Worm (Caenorhabditis elegans) whole organism, L2 larva: ENCODE measurements around the gene T25B9.6.

Experiments
- Y55F3AM.14 ChIP-seq: fragments of 200-800 bp; sonication (Bioruptor generic); optimal IDR thresholded peaks from 2 replicates; lab custom pipeline; 2018; ENCODE audit warnings: mild to moderate bottlenecking, missing genetic modification characterization, missing compliant biosample characterization
- alr-1 ChIP-seq: fragments of 150-350 bp; optimal IDR thresholded peaks from 2 replicates; lab custom pipeline; 2014; ENCODE audit warnings: missing biosample characterization, missing genetic modification characterization
- aly-2 ChIP-seq: fragments of 150-350 bp; optimal IDR thresholded peaks from 2 replicates; lab custom pipeline; 2014; ENCODE audit warnings: missing biosample characterization, missing genetic modification characterization
- blmp-1 ChIP-seq: sonication (generic microtip); optimal IDR thresholded peaks from 2 replicates; lab custom pipeline; 2017; ENCODE audit warnings: missing genetic modification characterization, mild to moderate bottlenecking, missing compliant biosample characterization, antibody characterized with exemption, moderate library complexity; ENCODE audit not compliant: insufficient read depth
- ceh-16 ChIP-seq: fragments of 150-350 bp; optimal IDR thresholded peaks from 2 replicates; lab custom pipeline; 2014; ENCODE audit warnings: missing biosample characterization, missing genetic modification characterization
- crh-2 ChIP-seq: sonication (generic microtip); optimal IDR thresholded peaks from 2 replicates; lab custom pipeline; 2017; ENCODE audit warnings: missing biosample characterization, missing genetic modification characterization
- egl-27 ChIP-seq: sonication (generic microtip); optimal IDR thresholded peaks from 3 replicates; lab custom pipeline; 2017; ENCODE audit warnings: missing biosample characterization, missing genetic modification reagents, missing genetic modification characterization
- elt-1 ChIP-seq: fragments of 150-350 bp; optimal IDR thresholded peaks from 2 replicates; lab custom pipeline; 2014; ENCODE audit warnings: missing biosample characterization, missing genetic modification characterization
- elt-3 ChIP-seq: sonication (generic microtip); optimal IDR thresholded peaks from 2 replicates; lab custom pipeline; 2017; ENCODE audit warnings: missing biosample characterization, missing genetic modification characterization
- fos-1 ChIP-seq: fragments of 150-350 bp; optimal IDR thresholded peaks from 2 replicates; lab custom pipeline; 2014; ENCODE audit warnings: missing biosample characterization, missing genetic modification characterization
- gmeb-1 ChIP-seq: fragments of 150-350 bp; optimal IDR thresholded peaks from 2 replicates; lab custom pipeline; 2014; ENCODE audit warnings: missing biosample characterization, missing genetic modification characterization
- lin-13 ChIP-seq: fragments of 150-350 bp; optimal IDR thresholded peaks from 2 replicates; lab custom pipeline; 2014; ENCODE audit warnings: missing biosample characterization, missing genetic modification reagents, missing genetic modification characterization
- mab-5 ChIP-seq: fragments of 150-350 bp; optimal IDR thresholded peaks from 2 replicates; lab custom pipeline; 2014; ENCODE audit warnings: missing biosample characterization, missing genetic modification characterization
- mdl-1 ChIP-seq, 2 experiments: fragments of 150-350 bp in 1 of 2; sonication (generic microtip) in 1 of 2; optimal IDR thresholded peaks; 2 replicates each; lab custom pipeline; 2017; ENCODE audit warnings: missing biosample characterization in 2 of 2, missing genetic modification characterization in 2 of 2
- nhr-11 ChIP-seq: fragments of 150-350 bp; optimal IDR thresholded peaks from 2 replicates; lab custom pipeline; 2014; ENCODE audit warnings: missing biosample characterization, missing genetic modification characterization
- nhr-12 ChIP-seq: fragments of 150-350 bp; optimal IDR thresholded peaks from 2 replicates; lab custom pipeline; 2014; ENCODE audit warnings: missing biosample characterization, missing genetic modification characterization
- nhr-129 ChIP-seq: fragments of 150-350 bp; optimal IDR thresholded peaks from 2 replicates; lab custom pipeline; 2014; ENCODE audit warnings: missing biosample characterization, missing genetic modification characterization
- nhr-21 ChIP-seq: fragments of 150-350 bp; optimal IDR thresholded peaks from 2 replicates; lab custom pipeline; 2014; ENCODE audit warnings: missing biosample characterization, missing genetic modification characterization
- nhr-23 ChIP-seq: fragments of 150-350 bp; optimal IDR thresholded peaks from 2 replicates; lab custom pipeline; 2014; ENCODE audit warnings: missing biosample characterization, missing genetic modification reagents, missing genetic modification characterization
- nhr-237 ChIP-seq: fragments of 150-350 bp; optimal IDR thresholded peaks from 2 replicates; lab custom pipeline; 2014; ENCODE audit warnings: missing biosample characterization, missing genetic modification characterization
- nhr-25 ChIP-seq: fragments of 150-350 bp; sonication (generic microtip); optimal IDR thresholded peaks from 3 replicates; lab custom pipeline; 2014; ENCODE audit warnings: missing biosample characterization, missing genetic modification characterization
- nhr-6 ChIP-seq: fragments of 150-350 bp; optimal IDR thresholded peaks from 2 replicates; lab custom pipeline; 2014; ENCODE audit warnings: missing biosample characterization, missing genetic modification characterization
- nhr-77 ChIP-seq: fragments of 150-350 bp; optimal IDR thresholded peaks from 2 replicates; lab custom pipeline; 2014; ENCODE audit warnings: missing biosample characterization, missing genetic modification characterization
- peb-1 ChIP-seq: fragments of 150-350 bp; optimal IDR thresholded peaks from 2 replicates; lab custom pipeline; 2014; ENCODE audit warnings: missing biosample characterization, missing genetic modification characterization
- sem-4 ChIP-seq: fragments of 150-350 bp; optimal IDR thresholded peaks from 2 replicates; lab custom pipeline; 2014; ENCODE audit warnings: missing biosample characterization, missing genetic modification reagents, missing genetic modification characterization
- skn-1 ChIP-seq: sonication (generic microtip); optimal IDR thresholded peaks from 2 replicates; lab custom pipeline; 2017; ENCODE audit warnings: missing biosample characterization, missing genetic modification characterization
- sma-3 ChIP-seq: sonication (generic microtip); optimal IDR thresholded peaks from 2 replicates; lab custom pipeline; 2016; ENCODE audit warnings: missing genetic modification reagents, missing genetic modification characterization, missing compliant biosample characterization
- sma-9 ChIP-seq, 2 experiments: fragments of 150-350 bp in 1 of 2; sonication (generic microtip) in 1 of 2; optimal IDR thresholded peaks; 2 replicates each; lab custom pipeline; 2014 to 2016; ENCODE audit warnings: missing genetic modification characterization in 2 of 2, mild to moderate bottlenecking in 1 of 2, missing biosample characterization in 1 of 2, missing compliant biosample characterization in 1 of 2, missing genetic modification reagents in 1 of 2, moderate library complexity in 1 of 2
- snpc-4 ChIP-seq: fragments of 150-350 bp; optimal IDR thresholded peaks from 2 replicates; lab custom pipeline; 2014; ENCODE audit warnings: missing biosample characterization, missing genetic modification characterization
- unc-55 ChIP-seq: fragments of 150-350 bp; sonication (generic microtip); optimal IDR thresholded peaks from 3 replicates; lab custom pipeline; 2014; ENCODE audit warnings: missing biosample characterization, missing genetic modification reagents, missing genetic modification characterization
- unc-62 ChIP-seq: fragments of 150-350 bp; optimal IDR thresholded peaks from 2 replicates; lab custom pipeline; 2014; ENCODE audit warnings: missing biosample characterization, missing genetic modification reagents, missing genetic modification characterization
- zag-1 ChIP-seq: fragments of 150-350 bp; optimal IDR thresholded peaks from 2 replicates; lab custom pipeline; 2014; ENCODE audit warnings: missing biosample characterization, missing genetic modification characterization
- ztf-11 ChIP-seq: sonication (generic microtip); optimal IDR thresholded peaks from 2 replicates; lab custom pipeline; 2017; ENCODE audit warnings: missing biosample characterization, missing genetic modification characterization
- ztf-4 ChIP-seq: fragments of 150-350 bp; optimal IDR thresholded peaks from 2 replicates; lab custom pipeline; 2014; ENCODE audit warnings: missing biosample characterization, missing genetic modification characterization

T25B9.6 gene

DNA sequence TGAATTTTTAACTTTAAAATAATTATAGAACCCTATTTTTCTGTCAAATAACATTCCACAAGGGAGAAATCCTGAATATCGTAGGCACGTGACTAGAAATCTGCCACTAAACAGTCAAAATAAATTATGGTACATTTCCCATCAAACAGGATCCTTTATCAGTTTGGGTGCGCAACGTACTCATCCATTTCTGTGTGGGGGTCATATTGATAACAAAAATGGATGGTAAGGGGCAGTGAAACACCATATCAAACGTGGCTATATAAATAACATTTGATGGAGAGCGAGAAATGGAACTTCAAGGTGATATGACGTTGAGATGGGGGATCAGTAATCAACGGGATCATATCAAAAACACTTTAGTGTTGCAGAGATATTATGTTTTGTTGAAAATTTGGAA, 26.1 kb downstream of the T25B9.6 start:
- TF ChIP-seq sma-9 (GFP tag; optimal IDR thresholded peaks at IDR 0.05; lab: Kevin White, UChicago) (peak; percentile 93), sma-9 (tag; optimal IDR thresholded peaks at IDR 0.05; lab: Kevin White, UChicago) (no peak), crh-2 (peak; percentile 54), blmp-1 (tag; lab: Kevin White, UChicago) (peak; percentile 70), nhr-25 (peak; percentile 75), fos-1 (peak; percentile 27), nhr-21 (tag; lab: Kevin White, UChicago) (peak; percentile 83), aly-2 (tag; lab: Kevin White, UChicago) (no peak), sma-3 (GFP tag; lab: Kevin White, UChicago) (peak; percentile 31), egl-27 (peak; percentile 4), nhr-129 (tag; lab: Kevin White, UChicago) (peak; percentile 8), ztf-4 (tag; lab: Kevin White, UChicago) (no peak), nhr-11 (tag; lab: Kevin White, UChicago) (no peak)

DNA sequence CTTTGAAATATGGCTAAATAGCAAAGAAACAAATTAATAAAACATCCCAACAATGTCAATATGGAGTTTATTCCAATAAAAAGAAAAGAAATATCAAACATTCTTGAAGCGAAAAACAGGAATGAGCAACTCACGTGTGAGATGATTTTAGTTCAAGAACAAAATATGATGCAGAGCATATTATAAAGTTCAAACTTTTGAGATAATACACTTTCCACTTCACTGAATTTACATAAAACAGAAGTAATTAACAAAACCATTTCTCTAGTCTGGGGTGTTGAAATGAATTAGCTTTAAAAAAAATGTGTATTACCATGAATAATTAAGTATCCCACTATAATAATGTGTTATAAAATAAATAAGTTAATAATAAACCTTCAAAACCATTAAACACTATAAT, 28.8 kb downstream of the T25B9.6 start, which contains the start of gene srd-7:
Gene srd-7, minus strand, starts transcription at position 101 of the 400 bp plus-strand sequence.
- no peak for TF ChIP-seq nhr-12 (tag; lab: Kevin White, UChicago)
- TF ChIP-seq fos-1, result no peak
- no peak for TF ChIP-seq nhr-25
- no peak for TF ChIP-seq mdl-1 (tag; optimal IDR thresholded peaks at IDR 0.05; lab: Kevin White, UChicago)
- TF ChIP-seq unc-55 (GFP tag; lab: Kevin White, UChicago), result no peak
- TF ChIP-seq nhr-23 (tag; lab: Kevin White, UChicago), result no peak
- no peak for TF ChIP-seq Y55F3AM.14 (GFP tag; lab: Kevin White, UChicago)
- no peak for TF ChIP-seq nhr-129 (tag; lab: Kevin White, UChicago)
- no peak for TF ChIP-seq elt-3 (tag; lab: Kevin White, UChicago)
- no peak for TF ChIP-seq nhr-6 (tag; lab: Kevin White, UChicago)

DNA sequence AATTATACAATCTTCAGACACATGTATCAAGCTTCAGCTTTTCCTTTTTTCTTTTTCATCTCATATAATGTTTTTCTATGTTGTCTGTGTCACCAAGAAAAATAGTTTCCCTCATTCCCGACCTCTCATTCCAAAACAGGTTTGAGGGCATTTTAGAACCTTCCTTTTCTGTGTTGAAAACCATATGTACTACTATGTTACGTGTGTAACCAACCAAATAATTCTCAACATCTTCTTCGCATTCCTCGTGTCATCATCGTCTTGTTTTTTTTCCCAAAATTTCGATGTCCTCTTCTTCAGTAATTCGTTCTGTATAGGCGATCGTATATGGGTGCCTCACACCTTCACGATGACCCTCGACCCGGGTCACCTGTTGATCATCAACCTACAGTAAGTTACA, 32.4 kb downstream of the T25B9.6 start, which contains the start of gene pept-2:
Gene pept-2, plus strand, starts transcription at position 301 of the 400 bp plus-strand sequence.
- TF ChIP-seq gmeb-1 (tag; lab: Kevin White, UChicago) (no peak), nhr-25 (peak; percentile 31)

DNA sequence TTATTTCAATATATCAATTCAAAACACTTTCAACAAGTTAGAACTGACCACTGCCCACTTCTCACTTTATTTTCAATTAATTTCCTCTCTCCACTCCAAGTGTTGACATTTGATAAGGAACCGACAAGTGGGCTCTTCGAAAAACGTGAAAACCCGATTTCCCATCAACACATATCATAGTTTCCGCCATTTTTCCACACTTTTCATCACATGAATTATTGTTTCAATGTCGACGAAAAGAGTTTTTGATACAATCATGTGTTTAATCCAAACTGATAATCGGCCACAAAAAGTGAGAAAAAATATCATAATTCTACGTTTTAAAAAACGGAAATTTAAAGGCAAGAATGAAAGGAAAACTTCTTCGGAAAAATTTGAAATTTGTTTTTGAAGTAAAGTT, 37.7 kb downstream of the T25B9.6 start:
- TF ChIP-seq nhr-129 (tag; lab: Kevin White, UChicago) (peak; percentile 8), blmp-1 (tag; lab: Kevin White, UChicago) (no peak), nhr-77 (tag; lab: Kevin White, UChicago) (no peak), crh-2 (peak; percentile 45)
- TF ChIP-seq, all 48 proteins: peak for 2

DNA sequence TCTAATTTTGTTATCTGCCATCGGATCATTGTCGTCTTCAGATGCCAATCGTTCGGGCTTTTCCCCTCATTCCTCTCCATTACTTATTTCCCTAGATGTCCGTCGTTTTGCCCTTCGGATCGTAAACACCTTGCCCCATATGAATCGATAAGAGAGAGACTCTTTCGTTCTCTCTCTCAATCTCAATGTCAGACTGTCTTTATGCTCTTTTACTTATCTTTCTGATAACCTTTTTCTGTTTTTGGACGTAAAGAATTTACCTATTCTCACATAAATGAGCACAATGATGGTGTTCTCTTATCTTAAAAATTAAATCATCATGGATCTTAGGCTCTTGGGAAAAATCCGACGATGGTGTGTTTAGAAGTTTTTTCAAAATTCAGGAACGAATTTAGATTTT, 38.8 kb downstream of the T25B9.6 start:
- TF ChIP-seq sma-9 (GFP tag; optimal IDR thresholded peaks at IDR 0.05; lab: Kevin White, UChicago) (peak; percentile 12), sma-9 (tag; optimal IDR thresholded peaks at IDR 0.05; lab: Kevin White, UChicago) (no peak), gmeb-1 (tag; lab: Kevin White, UChicago) (peak; percentile 20), ceh-16 (tag; lab: Kevin White, UChicago) (no peak), fos-1 (peak; percentile 34)
- TF ChIP-seq, all 48 proteins: peak for 3

DNA sequence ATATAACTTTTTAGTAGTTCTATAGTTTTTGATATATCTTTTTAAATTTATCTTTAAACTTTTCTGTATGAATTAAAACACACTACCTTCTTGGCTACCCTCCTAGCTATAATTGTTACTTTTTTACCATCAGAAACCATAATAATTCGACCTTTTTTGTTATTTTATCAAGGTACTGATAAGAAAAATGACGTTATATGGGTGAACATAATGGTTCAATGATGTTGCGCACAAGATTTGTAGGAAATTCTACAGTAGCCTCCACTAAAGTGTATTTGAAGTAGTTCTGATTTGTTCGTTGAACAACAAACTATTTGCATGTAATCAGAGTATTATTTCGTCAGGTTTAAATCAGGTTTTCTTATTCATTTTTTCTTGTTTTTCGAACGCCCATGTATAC, 40.7 kb downstream of the T25B9.6 start:
- no peak for TF ChIP-seq alr-1
- TF ChIP-seq sma-3 (GFP tag; lab: Kevin White, UChicago), result no peak
- TF ChIP-seq zag-1, result no peak
- TF ChIP-seq elt-3 (tag; lab: Kevin White, UChicago), result no peak
- TF ChIP-seq skn-1, result no peak
- no peak for TF ChIP-seq sma-9 (GFP tag; optimal IDR thresholded peaks at IDR 0.05; lab: Kevin White, UChicago)
- TF ChIP-seq sma-9 (tag; optimal IDR thresholded peaks at IDR 0.05; lab: Kevin White, UChicago), result no peak
- TF ChIP-seq lin-13, result no peak
- TF ChIP-seq sem-4 (tag; lab: Kevin White, UChicago), result no peak
- TF ChIP-seq nhr-25, result no peak
- TF ChIP-seq mab-5 (tag; lab: Kevin White, UChicago), result no peak
- TF ChIP-seq unc-62 (GFP tag; lab: Kevin White, UChicago), result no peak
- no peak for TF ChIP-seq nhr-6 (tag; lab: Kevin White, UChicago)
- no peak for TF ChIP-seq ztf-11 (tag; lab: Kevin White, UChicago)
- no peak for TF ChIP-seq snpc-4 (tag; lab: Kevin White, UChicago)
- no peak for TF ChIP-seq elt-1 (tag; lab: Kevin White, UChicago)
- TF ChIP-seq peb-1 (tag; lab: Kevin White, UChicago), result no peak
- no peak for TF ChIP-seq nhr-237 (tag; lab: Kevin White, UChicago)
